Fruit fly (Drosophila melanogaster) whole organism, embryonic: ENCODE measurements around the gene CG12766.

ENCODE experiments used
- ATbp ChIP-seq: fragments of 200-800 bp; sonication (Bioruptor generic); optimal IDR thresholded peaks from 2 replicates; lab custom pipeline; 2017; ENCODE audit warnings: missing biosample characterization, mild to moderate bottlenecking, missing genetic modification characterization, missing genetic modification reagents
- Bgb ChIP-seq: fragments of 200-800 bp; sonication (Bioruptor generic); IDR thresholded peaks from 2 replicates; pipeline ENCODE4 v1.3.6; 2022; ENCODE audit warnings: missing biosample characterization, missing genetic modification characterization; ENCODE audit not compliant: partially characterized antibody
- CG10959 ChIP-seq: fragments of 200-800 bp; sonication (Bioruptor generic); IDR thresholded peaks from 2 replicates; pipeline ENCODE4 v1.3.6; 2022; ENCODE audit warnings: missing biosample characterization, missing genetic modification characterization
- CG13296 ChIP-seq: fragments of 200-800 bp; sonication (Bioruptor generic); optimal IDR thresholded peaks from 3 replicates; lab custom pipeline; 2018; ENCODE audit warnings: missing biosample characterization, mild to moderate bottlenecking, missing genetic modification characterization
- CG13424 ChIP-seq: fragments of 200-800 bp; sonication (Bioruptor generic); optimal IDR thresholded peaks from 2 replicates; lab custom pipeline; 2019; ENCODE audit warnings: missing biosample characterization, mild to moderate bottlenecking, missing genetic modification characterization, moderate library complexity
- CG13624 ChIP-seq: fragments of 200-800 bp; sonication (Bioruptor generic); optimal IDR thresholded peaks from 2 replicates; lab custom pipeline; 2016; ENCODE audit warnings: missing biosample characterization, missing genetic modification characterization
- CG15073 ChIP-seq: fragments of 200-800 bp; sonication (Bioruptor generic); optimal IDR thresholded peaks from 2 replicates; lab custom pipeline; 2016; ENCODE audit warnings: missing biosample characterization, missing genetic modification characterization
- CG1647 ChIP-seq: fragments of 200-800 bp; sonication (Bioruptor generic); optimal IDR thresholded peaks from 3 replicates; lab custom pipeline; 2016; ENCODE audit warnings: missing biosample characterization, missing genetic modification characterization
- CG17359 ChIP-seq: fragments of 200-800 bp; sonication (Bioruptor generic); optimal IDR thresholded peaks from 3 replicates; lab custom pipeline; 2018; ENCODE audit warnings: missing biosample characterization, mild to moderate bottlenecking, missing genetic modification characterization, moderate library complexity
- CG17385 ChIP-seq: fragments of 200-800 bp; sonication (Bioruptor generic); optimal IDR thresholded peaks from 3 replicates; lab custom pipeline; 2018; ENCODE audit warnings: missing biosample characterization, mild to moderate bottlenecking, missing genetic modification characterization
- CG17802 ChIP-seq: fragments of 200-800 bp; sonication (Bioruptor generic); optimal IDR thresholded peaks from 2 replicates; lab custom pipeline; 2018; ENCODE audit warnings: missing biosample characterization, mild to moderate bottlenecking, missing genetic modification characterization, moderate library complexity
- CG2120 ChIP-seq: fragments of 200-800 bp; sonication (Bioruptor generic); optimal IDR thresholded peaks from 3 replicates; lab custom pipeline; 2016; ENCODE audit warnings: missing biosample characterization, missing genetic modification characterization
- CG2202 ChIP-seq: fragments of 200-800 bp; sonication (Bioruptor generic); optimal IDR thresholded peaks from 2 replicates; lab custom pipeline; 2018; ENCODE audit warnings: missing biosample characterization, mild to moderate bottlenecking, missing genetic modification characterization
- CG34224 ChIP-seq: fragments of 200-800 bp; sonication (Bioruptor generic); IDR thresholded peaks from 3 replicates; pipeline ENCODE4 v1.3.6; 2022; ENCODE audit warnings: missing biosample characterization, missing genetic modification characterization; ENCODE audit not compliant: partially characterized antibody
- CG3847 ChIP-seq: fragments of 200-800 bp; sonication (Bioruptor generic); IDR thresholded peaks from 2 replicates; pipeline ENCODE4 v1.3.6; 2022; ENCODE audit warnings: missing biosample characterization, missing genetic modification characterization
- CG4360 ChIP-seq: fragments of 200-800 bp; sonication (Bioruptor generic); IDR thresholded peaks from 2 replicates; pipeline ENCODE4 v1.3.6; 2022; ENCODE audit warnings: missing biosample characterization, missing genetic modification characterization
- CG4854 ChIP-seq: fragments of 200-800 bp; sonication (Bioruptor generic); optimal IDR thresholded peaks from 2 replicates; lab custom pipeline; 2016; ENCODE audit warnings: missing biosample characterization, missing genetic modification characterization, inconsistent platforms
- CG6175 ChIP-seq: fragments of 200-800 bp; sonication (Bioruptor generic); IDR thresholded peaks from 3 replicates; pipeline ENCODE4 v1.3.6; 2022; ENCODE audit warnings: missing biosample characterization, missing genetic modification characterization
- CG6654 ChIP-seq: fragments of 200-800 bp; sonication (Bioruptor generic); optimal IDR thresholded peaks from 2 replicates; lab custom pipeline; 2017; ENCODE audit warnings: missing biosample characterization, mild to moderate bottlenecking, missing genetic modification characterization
- CG6765 ChIP-seq: fragments of 200-800 bp; sonication (Bioruptor generic); optimal IDR thresholded peaks from 3 replicates; lab custom pipeline; 2017; ENCODE audit warnings: missing biosample characterization, mild to moderate bottlenecking, missing genetic modification characterization
- CG7357 ChIP-seq: fragments of 200-800 bp; sonication (Bioruptor generic); IDR thresholded peaks from 3 replicates; pipeline ENCODE4 v1.3.6; 2022; ENCODE audit warnings: missing biosample characterization, missing genetic modification characterization
- CG8944 ChIP-seq: fragments of 200-800 bp; sonication (Bioruptor generic); optimal IDR thresholded peaks from 3 replicates; lab custom pipeline; 2016; ENCODE audit warnings: missing biosample characterization, missing genetic modification characterization
- CoRest ChIP-seq: fragments of 200-800 bp; sonication (Bioruptor generic); optimal IDR thresholded peaks from 3 replicates; lab custom pipeline; 2018; ENCODE audit warnings: missing biosample characterization, mild to moderate bottlenecking, missing genetic modification characterization, moderate library complexity
- E2f1 ChIP-seq: fragments of 200-800 bp; sonication (Bioruptor generic); IDR thresholded peaks from 2 replicates; pipeline ENCODE4 v1.3.6; 2022; ENCODE audit warnings: missing biosample characterization, missing genetic modification characterization
- Gsc ChIP-seq: fragments of 200-800 bp; sonication (Bioruptor generic); IDR thresholded peaks from 2 replicates; pipeline ENCODE4 v1.3.6; 2022; ENCODE audit warnings: missing biosample characterization, missing genetic modification characterization
- HLH54F ChIP-seq: fragments of 200-800 bp; sonication (Bioruptor generic); optimal IDR thresholded peaks from 3 replicates; lab custom pipeline; 2016; ENCODE audit warnings: missing biosample characterization, missing genetic modification characterization
- Mad ChIP-seq: fragments of 200-800 bp; sonication (Bioruptor generic); optimal IDR thresholded peaks from 2 replicates; lab custom pipeline; 2016; ENCODE audit warnings: missing biosample characterization, missing genetic modification characterization
- Myb ChIP-seq: fragments of 200-800 bp; sonication (Bioruptor generic); optimal IDR thresholded peaks from 2 replicates; lab custom pipeline; 2016; ENCODE audit warnings: missing biosample characterization, missing genetic modification characterization
- Oli ChIP-seq: fragments of 200-800 bp; sonication (Bioruptor generic); optimal IDR thresholded peaks from 2 replicates; lab custom pipeline; 2018; ENCODE audit warnings: missing biosample characterization, mild to moderate bottlenecking, missing genetic modification characterization, moderate library complexity
- Side ChIP-seq: fragments of 200-800 bp; sonication (Bioruptor generic); optimal IDR thresholded peaks from 2 replicates; lab custom pipeline; 2016; ENCODE audit warnings: missing biosample characterization, missing genetic modification characterization
- Sox102F ChIP-seq: fragments of 200-800 bp; sonication (Bioruptor generic); optimal IDR thresholded peaks from 2 replicates; lab custom pipeline; 2018; ENCODE audit warnings: missing biosample characterization, mild to moderate bottlenecking, missing genetic modification characterization, moderate library complexity
- amos ChIP-seq: fragments of 200-800 bp; sonication (Bioruptor generic); IDR thresholded peaks from 2 replicates; pipeline ENCODE4 v1.3.6; 2022; ENCODE audit warnings: missing biosample characterization, missing genetic modification characterization; ENCODE audit not compliant: partially characterized antibody
- cas ChIP-seq: fragments of 200-800 bp; sonication (Bioruptor generic); IDR thresholded peaks from 2 replicates; pipeline ENCODE4 v1.3.6; 2022; ENCODE audit warnings: missing biosample characterization, missing genetic modification characterization
- crol ChIP-seq: fragments of 200-800 bp; sonication (Bioruptor generic); IDR thresholded peaks from 2 replicates; pipeline ENCODE4 v1.3.6; 2022; ENCODE audit warnings: missing biosample characterization, missing genetic modification characterization
- dpn ChIP-seq, 2 experiments: fragments of 200-800 bp; sonication (Bioruptor generic); optimal IDR thresholded peaks; 3 replicates each; lab custom pipeline; 2016; ENCODE audit warnings: missing biosample characterization in 2 of 2, missing genetic modification characterization in 2 of 2
- gsb ChIP-seq: fragments of 200-800 bp; sonication (Bioruptor generic); IDR thresholded peaks from 2 replicates; pipeline ENCODE4 v1.3.6; 2022; ENCODE audit warnings: missing biosample characterization, missing genetic modification characterization
- gsb-n ChIP-seq: fragments of 200-800 bp; sonication (Bioruptor generic); optimal IDR thresholded peaks from 3 replicates; lab custom pipeline; 2018; ENCODE audit warnings: missing biosample characterization, mild to moderate bottlenecking, missing genetic modification characterization
- ind ChIP-seq: fragments of 200-800 bp; sonication (Bioruptor generic); optimal IDR thresholded peaks from 3 replicates; lab custom pipeline; 2016; ENCODE audit warnings: missing biosample characterization, missing genetic modification characterization
- inv ChIP-seq: fragments of 200-800 bp; sonication (Bioruptor generic); IDR thresholded peaks from 2 replicates; pipeline ENCODE4 v1.3.6; 2022; ENCODE audit warnings: missing biosample characterization, missing genetic modification characterization; ENCODE audit not compliant: partially characterized antibody
- lilli ChIP-seq: fragments of 200-800 bp; sonication (Bioruptor generic); optimal IDR thresholded peaks from 3 replicates; lab custom pipeline; 2016; ENCODE audit warnings: missing biosample characterization, missing genetic modification characterization
- maf-S ChIP-seq: fragments of 200-800 bp; sonication (Bioruptor generic); optimal IDR thresholded peaks from 2 replicates; lab custom pipeline; 2016; ENCODE audit warnings: missing biosample characterization, missing genetic modification characterization
- nmo ChIP-seq: fragments of 200-800 bp; sonication (Bioruptor generic); optimal IDR thresholded peaks from 2 replicates; lab custom pipeline; 2018; ENCODE audit warnings: missing biosample characterization, mild to moderate bottlenecking, missing genetic modification characterization, moderate library complexity
- nom ChIP-seq: fragments of 200-800 bp; sonication (Bioruptor generic); optimal IDR thresholded peaks from 2 replicates; lab custom pipeline; 2017; ENCODE audit warnings: missing biosample characterization, missing genetic modification characterization, mild to moderate bottlenecking, moderate library complexity, missing genetic modification reagents
- pum ChIP-seq: fragments of 200-800 bp; sonication (Bioruptor generic); optimal IDR thresholded peaks from 2 replicates; lab custom pipeline; 2016; ENCODE audit warnings: missing biosample characterization, missing genetic modification characterization
- ssp ChIP-seq: fragments of 200-800 bp; sonication (Bioruptor generic); IDR thresholded peaks from 2 replicates; pipeline ENCODE4 v1.3.6; 2022; ENCODE audit warnings: missing biosample characterization, missing genetic modification characterization
- tap ChIP-seq: fragments of 200-800 bp; optimal IDR thresholded peaks from 3 replicates; lab custom pipeline; 2019; ENCODE audit warnings: missing biosample characterization, mild to moderate bottlenecking, missing genetic modification characterization, moderate library complexity
- tgo ChIP-seq: fragments of 200-800 bp; sonication (Bioruptor generic); IDR thresholded peaks from 3 replicates; pipeline ENCODE4 v1.3.6; 2022; ENCODE audit warnings: missing biosample characterization, missing genetic modification characterization
- tio ChIP-seq: fragments of 200-800 bp; sonication (Bioruptor generic); optimal IDR thresholded peaks from 2 replicates; lab custom pipeline; 2017; ENCODE audit warnings: missing biosample characterization, missing genetic modification characterization, inconsistent platforms
- zen2 ChIP-seq: fragments of 200-800 bp; sonication (Bioruptor generic); IDR thresholded peaks from 3 replicates; pipeline ENCODE4 v1.3.6; 2022; ENCODE audit warnings: missing biosample characterization, missing genetic modification characterization; ENCODE audit not compliant: partially characterized antibody
- zfh1 ChIP-seq: fragments of 200-800 bp; sonication (Bioruptor generic); IDR thresholded peaks from 3 replicates; pipeline ENCODE4 v1.3.6; 2022; ENCODE audit warnings: missing biosample characterization, missing genetic modification characterization

Gene CG12766

dm6 chr3L:3935567-3936207 lies 4.2 kb downstream of the CG12766 start, which contains the start of gene Eip63F-1 (continued):
- no peak for TF ChIP-seq E2f1
- peak; percentile 80 for TF ChIP-seq nmo (GFP tag; lab: Kevin White, UChicago)
- no peak for TF ChIP-seq ssp
- peak; percentile 78 for TF ChIP-seq Oli (tag; lab: Kevin White, UChicago)
- TF ChIP-seq CG4854 (GFP tag; lab: Kevin White, UChicago) = no peak
- TF ChIP-seq CG2202 (tag; lab: Kevin White, UChicago) = no peak
- TF ChIP-seq CG15073 (GFP tag; lab: Kevin White, UChicago) = no peak
- TF ChIP-seq HLH54F = peak; percentile 18
- no peak for TF ChIP-seq Myb
- peak; percentile 70 for TF ChIP-seq CG13296 (GFP tag; lab: Kevin White, UChicago)
- TF ChIP-seq crol (GFP tag; lab: Robert Waterston, UW) = no peak
- no peak for TF ChIP-seq CG1647
- TF ChIP-seq CG8944 (GFP tag; lab: Kevin White, UChicago) = no peak
- TF ChIP-seq tgo (GFP tag; lab: Robert Waterston, UW) = no peak; the same call in 2 of the 3 replicates
- TF ChIP-seq CG7357 = 0 out of 3 replicates have a peak, but pooled peaks have one; percentile 10
- TF ChIP-seq CG17802 = no peak
- TF ChIP-seq CG6765 (GFP tag; lab: Kevin White, UChicago) = peak; percentile 50
- no peak for TF ChIP-seq inv
- TF ChIP-seq gsb-n (tag; lab: Kevin White, UChicago) = peak; percentile 8
- TF ChIP-seq Mad = no peak
- peak; percentile 7 for TF ChIP-seq CG6654
- peak; percentile 51 for TF ChIP-seq ATbp
- peak; percentile 49 for TF ChIP-seq tio (GFP tag; lab: Kevin White, UChicago)
- peak; percentile 74 for TF ChIP-seq CG13424
- peak; percentile 65 for TF ChIP-seq CG17359 (tag; lab: Kevin White, UChicago)
- TF ChIP-seq zen2 (GFP tag; lab: Robert Waterston, UW) = no peak
- no peak for TF ChIP-seq CG34224 (GFP tag; lab: Robert Waterston, UW)
- TF ChIP-seq CG13624 (GFP tag; lab: Kevin White, UChicago) = no peak
- peak; percentile 39 for TF ChIP-seq lilli
- no peak for TF ChIP-seq Gsc (GFP tag; lab: Robert Waterston, UW)
- TF ChIP-seq CG4360 (GFP tag; lab: Robert Waterston, UW) = no peak
- no peak for TF ChIP-seq nom (GFP tag; lab: Kevin White, UChicago)
- peak; percentile 58 for TF ChIP-seq CG2120
- peak; percentile 73 for TF ChIP-seq CG17385
- no peak for TF ChIP-seq amos
- TF ChIP-seq ind (GFP tag; lab: Kevin White, UChicago) = peak; percentile 72
- no peak for TF ChIP-seq pum (GFP tag; lab: Kevin White, UChicago)
- no peak for TF ChIP-seq CG6175 (GFP tag; lab: Robert Waterston, UW)
- TF ChIP-seq dpn (GFP tag; optimal IDR thresholded peaks at IDR 0.05; lab: Kevin White, UChicago) = peak in 1 of 2 experiments; percentile 62
- TF ChIP-seq maf-S (GFP tag; lab: Kevin White, UChicago) = no peak
- no peak for TF ChIP-seq cas (GFP tag; lab: Robert Waterston, UW)
- TF ChIP-seq CoRest (tag; lab: Kevin White, UChicago) = peak; percentile 83
- TF ChIP-seq CG10959 (GFP tag; lab: Robert Waterston, UW) = no peak
- TF ChIP-seq Sox102F (GFP tag; lab: Kevin White, UChicago) = peak; percentile 81
- TF ChIP-seq Side (GFP tag; lab: Kevin White, UChicago) = no peak
- no peak for TF ChIP-seq gsb (GFP tag; lab: Robert Waterston, UW)
- 0 out of 2 replicates have a peak, but pooled peaks have one; percentile 42 for TF ChIP-seq CG3847 (GFP tag; lab: Robert Waterston, UW)
- no peak for TF ChIP-seq Bgb (GFP tag; lab: Robert Waterston, UW)
- peak; percentile 68 for TF ChIP-seq tap (tag; lab: Kevin White, UChicago)
- no peak for TF ChIP-seq zfh1 (GFP tag; lab: Robert Waterston, UW)
